Worm (Caenorhabditis elegans): ENCODE data around the gene ZK662.6.
A peak's percentile ranks its signal among the peaks of the same experiment; 100 is the strongest.

Gene ZK662.6

DNA sequence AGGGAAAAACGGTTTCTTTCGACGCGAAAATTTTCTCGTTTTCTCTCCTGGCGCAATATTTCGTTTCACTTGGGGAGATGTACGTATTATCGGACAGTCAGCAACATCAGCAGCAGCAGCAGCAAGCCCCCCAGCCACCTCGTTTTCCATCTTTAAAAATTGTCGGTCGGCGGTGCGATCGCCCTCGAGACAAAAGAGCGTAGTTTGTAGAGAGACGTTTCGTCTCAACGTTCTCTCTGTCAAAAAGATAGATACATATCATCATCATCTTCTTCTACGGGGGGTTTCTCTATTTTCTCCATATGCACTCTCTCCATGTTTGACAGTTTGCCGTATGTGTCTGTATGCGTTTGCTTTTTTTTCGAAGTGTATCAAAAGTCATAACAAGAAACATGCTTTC lies 8.8 kb upstream of the ZK662.6 start (continued):
- TF ChIP-seq aptf-2 (GFP tag; conservative IDR thresholded peaks at IDR 0.05) (no peak), hsf-1 (GFP tag; IDR thresholded peaks at IDR 0.05) (no peak), Y53G8AR.9 (GFP tag; conservative IDR thresholded peaks at IDR 0.05) (no peak), zfh-2 (GFP tag; conservative IDR thresholded peaks at IDR 0.05) (0 out of 2 replicates have a peak, but pooled peaks have one; percentile 57), F57A8.1 (GFP tag; optimal IDR thresholded peaks at IDR 0.05) (no peak), chd-7 (tag; optimal IDR thresholded peaks at IDR 0.05) (no peak), tbx-9 (tag; optimal IDR thresholded peaks at IDR 0.05; ENCODE audit: borderline replicate concordance) (no peak), ZK185.1 (tag; optimal IDR thresholded peaks at IDR 0.05; ENCODE audit: poor library complexity, severe bottlenecking) (peak; percentile 55), athp-1 (tag; optimal IDR thresholded peaks at IDR 0.05) (no peak), mcd-1 (GFP tag; IDR thresholded peaks at IDR 0.05) (peak; percentile 30; the same call in 1 of the 2 replicates), akir-1 (GFP tag; optimal IDR thresholded peaks at IDR 0.05) (no peak), lin-40 (tag; optimal IDR thresholded peaks at IDR 0.05) (peak; percentile 65), dpl-1 (GFP tag; optimal IDR thresholded peaks at IDR 0.05) (no peak), lin-26 (GFP tag; IDR thresholded peaks at IDR 0.05) (no peak), sptf-2 (GFP tag; optimal IDR thresholded peaks at IDR 0.05) (no peak), snpc-4 (GFP tag; optimal IDR thresholded peaks at IDR 0.05) (no peak), snpc-4 (tag; optimal IDR thresholded peaks at IDR 0.05) (peak in 2 of 4 experiments; percentile 4 to 29), lsl-1 (GFP tag; optimal IDR thresholded peaks at IDR 0.05) (no peak), F22D6.2 (tag; optimal IDR thresholded peaks at IDR 0.05) (no peak), B0261.1 (tag; optimal IDR thresholded peaks at IDR 0.05) (no peak), atf-7 (tag; optimal IDR thresholded peaks at IDR 0.05) (peak; percentile 46), madf-10 (tag; optimal IDR thresholded peaks at IDR 0.05) (peak; percentile 27), attf-6 (GFP tag; IDR thresholded peaks at IDR 0.05) (no peak), pbrm-1 (GFP tag; IDR thresholded peaks at IDR 0.05) (no peak), pha-4 (tag; optimal IDR thresholded peaks at IDR 0.05) (no peak), bed-2 (GFP tag; IDR thresholded peaks at IDR 0.05) (no peak), ceh-27 (GFP tag; optimal IDR thresholded peaks at IDR 0.05) (no peak), nfyb-1 (GFP tag; IDR thresholded peaks at IDR 0.05) (no peak), nhr-90 (tag; optimal IDR thresholded peaks at IDR 0.05) (no peak), nhr-80 (tag; optimal IDR thresholded peaks at IDR 0.05) (peak; percentile 92), ztf-26 (tag; optimal IDR thresholded peaks at IDR 0.05) (peak; percentile 1), dox-1 (GFP tag; IDR thresholded peaks at IDR 0.05) (peak; percentile 30; the same call in 1 of the 2 replicates)

DNA sequence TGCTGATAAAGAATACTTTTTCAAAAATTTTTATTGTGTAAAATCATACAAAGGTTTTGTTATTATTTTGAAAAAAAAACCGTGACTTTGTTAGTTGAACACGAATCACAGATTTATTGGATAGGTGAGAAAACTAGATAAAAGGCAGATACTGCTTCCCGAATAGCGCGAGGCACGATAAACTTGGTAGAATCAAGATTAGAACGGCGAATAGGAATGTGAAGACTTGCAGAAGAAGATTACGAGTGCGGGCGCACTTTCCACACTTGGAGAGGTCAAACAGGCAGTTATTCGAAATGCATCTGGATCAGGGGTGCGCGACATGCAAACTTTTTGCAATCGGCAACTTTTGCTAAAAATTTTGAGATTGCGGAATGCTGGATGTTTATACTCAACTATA lies 5.2 kb upstream of the ZK662.6 start:
- no peak for TF ChIP-seq T26A5.8 (tag; optimal IDR thresholded peaks at IDR 0.05)
- no peak for TF ChIP-seq lin-54 (GFP tag; optimal IDR thresholded peaks at IDR 0.05)
- no peak for TF ChIP-seq mes-4 (tag; optimal IDR thresholded peaks at IDR 0.05)
- TF ChIP-seq unc-62 (GFP tag; optimal IDR thresholded peaks at IDR 0.05) = no peak
- no peak for TF ChIP-seq snpc-3.4 (tag; optimal IDR thresholded peaks at IDR 0.05)
- no peak for TF ChIP-seq lin-26 (GFP tag; IDR thresholded peaks at IDR 0.05)
- no peak for TF ChIP-seq nfya-1 (tag; optimal IDR thresholded peaks at IDR 0.05; ENCODE audit: borderline replicate concordance, insufficient read depth)
- no peak for TF ChIP-seq F39B2.1 (GFP tag; IDR thresholded peaks at IDR 0.05)
- no peak for TF ChIP-seq lsl-1 (GFP tag; optimal IDR thresholded peaks at IDR 0.05)
- TF ChIP-seq ceh-100 (GFP tag; IDR thresholded peaks at IDR 0.05) = no peak
- TF ChIP-seq mcd-1 (GFP tag; IDR thresholded peaks at IDR 0.05) = no peak
- TF ChIP-seq athp-1 (tag; optimal IDR thresholded peaks at IDR 0.05) = no peak
- TF ChIP-seq hmg-20 (GFP tag; IDR thresholded peaks at IDR 0.05) = no peak
- no peak for TF ChIP-seq efl-1 (GFP tag; optimal IDR thresholded peaks at IDR 0.05)
- TF ChIP-seq ceh-91 (GFP tag; IDR thresholded peaks at IDR 0.05) = no peak
- TF ChIP-seq B0035.1 (tag; optimal IDR thresholded peaks at IDR 0.05) = no peak
- TF ChIP-seq ztf-6 (GFP tag; IDR thresholded peaks at IDR 0.05) = no peak
- no peak for TF ChIP-seq F57C9.4 (tag; optimal IDR thresholded peaks at IDR 0.05)
- TF ChIP-seq hlh-26 (GFP tag; conservative IDR thresholded peaks at IDR 0.05) = no peak
- no peak for TF ChIP-seq aptf-3 (GFP tag; IDR thresholded peaks at IDR 0.05)

All from whole organism, young adult.